Worm (Caenorhabditis elegans) whole organism, mixed stage, embryonic: ENCODE results near the gene lin-25.

Experiments used
- ceh-83 ChIP-seq: fragments of 200-800 bp; sonication (Bioruptor generic); optimal IDR thresholded peaks from 2 replicates; lab custom pipeline; 2018; ENCODE audit warnings: mild to moderate bottlenecking, missing genetic modification characterization, missing compliant biosample characterization
- elt-3 ChIP-seq: fragments of 150-350 bp; optimal IDR thresholded peaks from 2 replicates; lab custom pipeline; 2014; ENCODE audit warnings: missing biosample characterization, missing genetic modification characterization
- lin-13 ChIP-seq: fragments of 150-350 bp; optimal IDR thresholded peaks from 2 replicates; lab custom pipeline; 2014; ENCODE audit warnings: missing biosample characterization, missing genetic modification characterization
- nhr-2 ChIP-seq: fragments of 150-350 bp; optimal IDR thresholded peaks from 2 replicates; lab custom pipeline; 2014; ENCODE audit warnings: missing biosample characterization, missing genetic modification characterization
- nhr-28 ChIP-seq: fragments of 150-350 bp; optimal IDR thresholded peaks from 2 replicates; lab custom pipeline; 2014; ENCODE audit warnings: missing biosample characterization, missing genetic modification characterization
- unc-62 ChIP-seq: fragments of 150-350 bp; optimal IDR thresholded peaks from 2 replicates; lab custom pipeline; 2014; ENCODE audit warnings: missing biosample characterization, missing genetic modification reagents, missing genetic modification characterization
- ztf-11 ChIP-seq: fragments of 150-350 bp; optimal IDR thresholded peaks from 2 replicates; lab custom pipeline; 2014; ENCODE audit warnings: missing biosample characterization, missing genetic modification characterization

ce11 chrV:12663386-12663785 is 13.7 kb downstream of the lin-25 start:
- TF ChIP-seq ztf-11 (tag; lab: Kevin White, UChicago) (no peak), elt-3 (tag; lab: Kevin White, UChicago) (no peak), lin-13 (tag; lab: Kevin White, UChicago) (no peak), nhr-2 (no peak), ceh-83 (no peak), nhr-28 (tag; lab: Kevin White, UChicago) (no peak), unc-62 (GFP tag; lab: Kevin White, UChicago) (no peak)
